Worm (Caenorhabditis elegans) whole organism, L3 larva: ENCODE data around the gene degl-2.

Experiments used
- ZK546.5 ChIP-seq: sonication (generic microtip); optimal IDR thresholded peaks from 2 replicates; lab custom pipeline; 2017; ENCODE audit warnings: missing biosample characterization, missing genetic modification characterization
- ama-1 ChIP-seq: fragments of 150-350 bp; optimal IDR thresholded peaks from 2 replicates; lab custom pipeline; 2018
- elt-2 ChIP-seq: sonication (generic microtip); optimal IDR thresholded peaks from 2 replicates; lab custom pipeline; 2016; ENCODE audit warnings: missing genetic modification reagents, mild to moderate bottlenecking, missing genetic modification characterization, missing compliant biosample characterization
- fkh-10 ChIP-seq: sonication (generic microtip); optimal IDR thresholded peaks from 2 replicates; lab custom pipeline; 2017; ENCODE audit warnings: missing biosample characterization, missing genetic modification reagents, missing genetic modification characterization
- fos-1 ChIP-seq: fragments of 150-350 bp; optimal IDR thresholded peaks from 2 replicates; lab custom pipeline; 2014; ENCODE audit warnings: missing biosample characterization, missing genetic modification characterization
- mdl-1 ChIP-seq: fragments of 150-350 bp; optimal IDR thresholded peaks from 2 replicates; lab custom pipeline; 2014; ENCODE audit warnings: missing biosample characterization, missing genetic modification characterization
- nhr-23 ChIP-seq: fragments of 150-350 bp; optimal IDR thresholded peaks from 2 replicates; lab custom pipeline; 2014; ENCODE audit warnings: missing biosample characterization, missing genetic modification reagents, missing genetic modification characterization
- nhr-237 ChIP-seq: fragments of 150-350 bp; optimal IDR thresholded peaks from 2 replicates; lab custom pipeline; 2014; ENCODE audit warnings: missing biosample characterization, missing genetic modification characterization
- pha-4 ChIP-seq: fragments of 150-350 bp; optimal IDR thresholded peaks from 2 replicates; lab custom pipeline; 2014; ENCODE audit warnings: missing biosample characterization, missing genetic modification reagents, missing genetic modification characterization
- pqm-1 ChIP-seq: fragments of 150-350 bp; optimal IDR thresholded peaks from 2 replicates; lab custom pipeline; 2017; ENCODE audit warnings: missing biosample characterization, missing genetic modification characterization, inconsistent platforms
- sea-2 ChIP-seq: fragments of 150-350 bp; sonication (generic microtip); optimal IDR thresholded peaks from 4 replicates; lab custom pipeline; 2014; ENCODE audit warnings: missing biosample characterization, missing genetic modification reagents, missing genetic modification characterization
- skn-1 ChIP-seq: fragments of 150-350 bp; optimal IDR thresholded peaks from 2 replicates; lab custom pipeline; 2014; ENCODE audit warnings: missing biosample characterization, missing genetic modification characterization
- zag-1 ChIP-seq: fragments of 150-350 bp; optimal IDR thresholded peaks from 2 replicates; lab custom pipeline; 2014; ENCODE audit warnings: missing biosample characterization, missing genetic modification characterization

ce11 chrIV:9618015-9618414 is 25.3 kb upstream of the degl-2 start:
- no peak for TF ChIP-seq ama-1 (lab: Kevin White, UChicago)
- no peak for TF ChIP-seq pha-4 (tag; lab: Kevin White, UChicago)
- TF ChIP-seq elt-2 (tag; lab: Kevin White, UChicago), result no peak
- TF ChIP-seq pqm-1 (tag; lab: Kevin White, UChicago), result no peak
- no peak for TF ChIP-seq zag-1 (tag; lab: Kevin White, UChicago)
- no peak for TF ChIP-seq skn-1 (tag; lab: Kevin White, UChicago)
- no peak for TF ChIP-seq fkh-10 (GFP tag; lab: Kevin White, UChicago)
- peak; percentile 9 for TF ChIP-seq nhr-23
- TF ChIP-seq ZK546.5 (tag; lab: Kevin White, UChicago), result no peak
- TF ChIP-seq sea-2, result no peak
- TF ChIP-seq fos-1 (tag; lab: Kevin White, UChicago), result no peak
- no peak for TF ChIP-seq mdl-1 (tag; lab: Kevin White, UChicago)
- TF ChIP-seq nhr-237, result no peak
